Fruit fly (Drosophila melanogaster) whole organism, embryonic: ENCODE data around the gene Nepl18.
A peak's percentile ranks its signal among the peaks of the same experiment; 100 is the strongest.

Experiments used
- Blimp-1 ChIP-seq: fragments of 200-800 bp; sonication (Bioruptor generic); optimal IDR thresholded peaks from 3 replicates; lab custom pipeline; 2018; ENCODE audit warnings: missing biosample characterization, missing genetic modification characterization, mild to moderate bottlenecking, moderate library complexity, missing genetic modification reagents
- CG12299 ChIP-seq: fragments of 200-800 bp; sonication (Bioruptor generic); optimal IDR thresholded peaks from 2 replicates; lab custom pipeline; 2018; ENCODE audit warnings: missing biosample characterization, mild to moderate bottlenecking, missing genetic modification characterization
- CG13287 ChIP-seq: fragments of 200-800 bp; sonication (Bioruptor generic); IDR thresholded peaks from 2 replicates; pipeline ENCODE4 v1.3.6; 2022; ENCODE audit warnings: missing biosample characterization, missing genetic modification characterization; ENCODE audit not compliant: partially characterized antibody
- CG14710 ChIP-seq: fragments of 200-800 bp; sonication (Bioruptor generic); optimal IDR thresholded peaks from 3 replicates; lab custom pipeline; 2019; ENCODE audit warnings: missing biosample characterization, mild to moderate bottlenecking, missing genetic modification characterization, moderate library complexity
- CG15601 ChIP-seq: fragments of 200-800 bp; sonication (Bioruptor generic); optimal IDR thresholded peaks from 3 replicates; lab custom pipeline; 2019; ENCODE audit warnings: missing biosample characterization, mild to moderate bottlenecking, missing genetic modification characterization, moderate library complexity
- CG15696 ChIP-seq: fragments of 200-800 bp; sonication (Bioruptor generic); optimal IDR thresholded peaks from 2 replicates; lab custom pipeline; 2019; ENCODE audit warnings: missing biosample characterization, mild to moderate bottlenecking, missing genetic modification characterization, moderate library complexity
- CG17568 ChIP-seq: fragments of 200-800 bp; sonication (Bioruptor generic); optimal IDR thresholded peaks from 2 replicates; lab custom pipeline; 2018; ENCODE audit warnings: missing biosample characterization, mild to moderate bottlenecking, missing genetic modification characterization, moderate library complexity
- CG2120 ChIP-seq: fragments of 200-800 bp; sonication (Bioruptor generic); optimal IDR thresholded peaks from 3 replicates; lab custom pipeline; 2016; ENCODE audit warnings: missing biosample characterization, missing genetic modification characterization
- CG31224 ChIP-seq: fragments of 200-800 bp; sonication (Bioruptor generic); IDR thresholded peaks from 2 replicates; pipeline ENCODE4 v1.3.6; 2022; ENCODE audit warnings: missing biosample characterization, missing genetic modification characterization
- CG31388 ChIP-seq: fragments of 200-800 bp; sonication (Bioruptor generic); optimal IDR thresholded peaks from 2 replicates; lab custom pipeline; 2016; ENCODE audit warnings: missing biosample characterization, missing genetic modification characterization
- CG4730 ChIP-seq: fragments of 200-800 bp; sonication (Bioruptor generic); IDR thresholded peaks from 2 replicates; pipeline ENCODE4 v1.3.6; 2022; ENCODE audit warnings: missing biosample characterization, missing genetic modification characterization
- CG6175 ChIP-seq: fragments of 200-800 bp; sonication (Bioruptor generic); IDR thresholded peaks from 3 replicates; pipeline ENCODE4 v1.3.6; 2022; ENCODE audit warnings: missing biosample characterization, missing genetic modification characterization
- CG7271 ChIP-seq: fragments of 200-800 bp; sonication (Bioruptor generic); optimal IDR thresholded peaks from 2 replicates; lab custom pipeline; 2018; ENCODE audit warnings: missing biosample characterization, mild to moderate bottlenecking, missing genetic modification characterization, moderate library complexity
- CG9817 ChIP-seq: fragments of 200-800 bp; sonication (Bioruptor generic); optimal IDR thresholded peaks from 2 replicates; lab custom pipeline; 2018; ENCODE audit warnings: missing biosample characterization, mild to moderate bottlenecking, missing genetic modification characterization, moderate library complexity
- CkIIα-i1 ChIP-seq: fragments of 200-800 bp; sonication (Bioruptor generic); IDR thresholded peaks from 2 replicates; pipeline ENCODE4 v1.3.6; 2022; ENCODE audit warnings: missing biosample characterization, missing genetic modification characterization
- D19A ChIP-seq: fragments of 200-800 bp; optimal IDR thresholded peaks from 3 replicates; lab custom pipeline; 2019; ENCODE audit warnings: missing biosample characterization, mild to moderate bottlenecking, missing genetic modification characterization, moderate library complexity
- Dip3 ChIP-seq: fragments of 200-800 bp; sonication (Bioruptor generic); optimal IDR thresholded peaks from 3 replicates; lab custom pipeline; 2016; ENCODE audit warnings: missing biosample characterization, missing genetic modification characterization
- Dp ChIP-seq: fragments of 200-800 bp; sonication (Bioruptor generic); optimal IDR thresholded peaks from 2 replicates; lab custom pipeline; 2018; ENCODE audit warnings: missing biosample characterization, mild to moderate bottlenecking, missing genetic modification characterization, moderate library complexity
- Elba2 ChIP-seq: fragments of 200-800 bp; sonication (Bioruptor generic); optimal IDR thresholded peaks from 3 replicates; lab custom pipeline; 2016; ENCODE audit warnings: missing biosample characterization, missing genetic modification characterization
- HLH54F ChIP-seq: fragments of 200-800 bp; sonication (Bioruptor generic); optimal IDR thresholded peaks from 3 replicates; lab custom pipeline; 2016; ENCODE audit warnings: missing biosample characterization, missing genetic modification characterization
- Hr3 ChIP-seq: fragments of 200-800 bp; sonication (Bioruptor generic); optimal IDR thresholded peaks from 3 replicates; lab custom pipeline; 2016; ENCODE audit warnings: missing biosample characterization, missing genetic modification characterization
- Opbp ChIP-seq: fragments of 200-800 bp; sonication (Bioruptor generic); IDR thresholded peaks from 3 replicates; pipeline ENCODE4 v1.3.6; 2022; ENCODE audit warnings: missing biosample characterization, missing genetic modification characterization; ENCODE audit not compliant: partially characterized antibody
- PHDP ChIP-seq: fragments of 200-800 bp; sonication (Bioruptor generic); optimal IDR thresholded peaks from 3 replicates; lab custom pipeline; 2018; ENCODE audit warnings: missing biosample characterization, mild to moderate bottlenecking, missing genetic modification characterization, moderate library complexity
- abd-A ChIP-seq: fragments of 200-800 bp; sonication (Bioruptor generic); optimal IDR thresholded peaks from 3 replicates; lab custom pipeline; 2019; ENCODE audit warnings: missing biosample characterization, mild to moderate bottlenecking, missing genetic modification characterization, moderate library complexity
- ara ChIP-seq: fragments of 200-800 bp; sonication (Bioruptor generic); IDR thresholded peaks from 2 replicates; pipeline ENCODE4 v1.3.6; 2022; ENCODE audit warnings: missing biosample characterization, missing genetic modification characterization
- az2 ChIP-seq: fragments of 200-800 bp; sonication (Bioruptor generic); optimal IDR thresholded peaks from 3 replicates; lab custom pipeline; 2016; ENCODE audit warnings: missing biosample characterization, missing genetic modification characterization
- cg ChIP-seq: fragments of 200-800 bp; sonication (Bioruptor generic); optimal IDR thresholded peaks from 3 replicates; lab custom pipeline; 2019; ENCODE audit warnings: missing biosample characterization, mild to moderate bottlenecking, missing genetic modification characterization, moderate library complexity
- dysf ChIP-seq: fragments of 200-800 bp; sonication (Bioruptor generic); IDR thresholded peaks from 3 replicates; pipeline ENCODE4 v1.3.6; 2022; ENCODE audit warnings: missing biosample characterization, missing genetic modification characterization
- gce ChIP-seq: fragments of 200-800 bp; sonication (Bioruptor generic); IDR thresholded peaks from 3 replicates; pipeline ENCODE4 v1.3.6; 2022; ENCODE audit warnings: missing biosample characterization, missing genetic modification characterization
- gt ChIP-seq: fragments of 200-800 bp; sonication (Bioruptor generic); IDR thresholded peaks from 2 replicates; pipeline ENCODE4 v1.3.6; 2022; ENCODE audit warnings: missing biosample characterization, missing genetic modification characterization
- jumu ChIP-seq: fragments of 200-800 bp; sonication (Bioruptor generic); optimal IDR thresholded peaks from 3 replicates; lab custom pipeline; 2016; ENCODE audit warnings: missing biosample characterization, missing genetic modification characterization
- klu ChIP-seq: fragments of 200-800 bp; sonication (Bioruptor generic); IDR thresholded peaks from 2 replicates; pipeline ENCODE4 v1.3.6; 2022; ENCODE audit warnings: missing biosample characterization, missing genetic modification characterization
- knrl ChIP-seq: fragments of 200-800 bp; sonication (Bioruptor generic); IDR thresholded peaks from 3 replicates; pipeline ENCODE4 v1.3.6; 2022; ENCODE audit warnings: missing biosample characterization, missing genetic modification characterization; ENCODE audit not compliant: partially characterized antibody
- lab ChIP-seq: fragments of 200-800 bp; sonication (Bioruptor generic); optimal IDR thresholded peaks from 3 replicates; lab custom pipeline; 2017; ENCODE audit warnings: missing biosample characterization, missing genetic modification characterization, mild to moderate bottlenecking, moderate library complexity, missing genetic modification reagents
- nom ChIP-seq: fragments of 200-800 bp; sonication (Bioruptor generic); optimal IDR thresholded peaks from 2 replicates; lab custom pipeline; 2017; ENCODE audit warnings: missing biosample characterization, missing genetic modification characterization, mild to moderate bottlenecking, moderate library complexity, missing genetic modification reagents
- onecut ChIP-seq: fragments of 200-800 bp; sonication (Bioruptor generic); IDR thresholded peaks from 2 replicates; pipeline ENCODE4 v1.3.6; 2022; ENCODE audit warnings: missing biosample characterization, missing genetic modification characterization
- psq ChIP-seq: fragments of 200-800 bp; sonication (Bioruptor generic); optimal IDR thresholded peaks from 2 replicates; lab custom pipeline; 2017; ENCODE audit warnings: missing biosample characterization, missing genetic modification characterization
- ranshi ChIP-seq: fragments of 200-800 bp; sonication (Bioruptor generic); IDR thresholded peaks from 2 replicates; pipeline ENCODE4 v1.3.6; 2022; ENCODE audit warnings: missing biosample characterization, missing genetic modification characterization
- scrt ChIP-seq: fragments of 200-800 bp; sonication (Bioruptor generic); optimal IDR thresholded peaks from 2 replicates; lab custom pipeline; 2018; ENCODE audit warnings: missing biosample characterization, mild to moderate bottlenecking, missing genetic modification characterization, moderate library complexity
- sima ChIP-seq: fragments of 200-800 bp; sonication (Bioruptor generic); optimal IDR thresholded peaks from 2 replicates; lab custom pipeline; 2016; ENCODE audit warnings: missing biosample characterization, missing genetic modification characterization
- slbo ChIP-seq: fragments of 200-800 bp; sonication (Bioruptor generic); IDR thresholded peaks from 2 replicates; pipeline ENCODE4 v1.3.6; 2022; ENCODE audit warnings: missing biosample characterization, missing genetic modification characterization
- sr ChIP-seq: fragments of 200-800 bp; sonication (Bioruptor generic); IDR thresholded peaks from 3 replicates; pipeline ENCODE4 v1.3.6; 2022; ENCODE audit warnings: missing biosample characterization, missing genetic modification characterization
- trh ChIP-seq: fragments of 200-800 bp; sonication (Bioruptor generic); optimal IDR thresholded peaks from 2 replicates; lab custom pipeline; 2016; ENCODE audit warnings: missing biosample characterization, missing genetic modification characterization

Gene Nepl18

DNA sequence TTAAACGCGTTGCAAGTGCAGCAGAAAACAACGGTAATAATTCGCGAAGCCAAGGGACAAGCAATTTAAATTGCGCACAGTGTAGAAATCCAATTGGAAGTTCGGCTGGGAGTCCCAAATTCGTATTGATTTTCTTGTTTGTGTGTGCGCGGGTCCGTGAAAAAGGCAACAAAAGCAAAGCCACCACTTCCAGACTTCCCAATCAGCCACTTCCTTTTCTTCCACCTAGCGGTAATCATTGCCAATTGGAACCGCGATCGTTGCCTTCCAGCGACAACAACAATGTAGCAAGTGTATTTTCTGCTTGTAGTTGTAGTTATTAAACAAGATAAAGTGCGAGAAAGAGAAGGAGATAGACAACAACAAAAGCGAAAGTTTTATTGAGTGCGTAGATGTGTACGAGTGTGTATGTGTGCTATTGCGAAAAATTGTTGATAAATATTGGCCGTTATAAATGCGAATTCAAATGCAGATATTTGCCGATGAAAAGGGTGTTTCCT, 30.0 kb upstream of the Nepl18 start (continued):
- no peak for TF ChIP-seq gt (GFP tag; lab: Robert Waterston, UW)
- no peak for TF ChIP-seq jumu (GFP tag; lab: Kevin White, UChicago)
- TF ChIP-seq Elba2 (GFP tag; lab: Kevin White, UChicago), result peak; percentile 99
- no peak for TF ChIP-seq ranshi
- no peak for TF ChIP-seq slbo (GFP tag; lab: Robert Waterston, UW)
- no peak; the same call in 2 of the 3 replicates for TF ChIP-seq gce (GFP tag; lab: Robert Waterston, UW)
- TF ChIP-seq abd-A (tag; lab: Kevin White, UChicago), result no peak
- peak; percentile 40 for TF ChIP-seq CG17568 (GFP tag; lab: Kevin White, UChicago)
- no peak for TF ChIP-seq CG31388 (GFP tag; lab: Kevin White, UChicago)
- no peak for TF ChIP-seq HLH54F (GFP tag; lab: Kevin White, UChicago)
- peak; percentile 94 for TF ChIP-seq onecut (GFP tag; lab: Robert Waterston, UW)
- no peak for TF ChIP-seq psq (GFP tag; lab: Kevin White, UChicago)
- TF ChIP-seq lab (GFP tag; lab: Kevin White, UChicago), result no peak
- no peak for TF ChIP-seq CG7271 (tag; lab: Kevin White, UChicago)
- TF ChIP-seq ara, result 0 out of 2 replicates have a peak, but pooled peaks have one; percentile 36
- TF ChIP-seq Dp (GFP tag; lab: Kevin White, UChicago), result no peak
- TF ChIP-seq CkIIα-i1 (GFP tag; lab: Robert Waterston, UW), result no peak
- no peak for TF ChIP-seq CG12299 (tag; lab: Kevin White, UChicago)
- TF ChIP-seq CG9817 (tag; lab: Kevin White, UChicago), result no peak
- TF ChIP-seq az2, result no peak
- TF ChIP-seq PHDP, result no peak
- TF ChIP-seq dysf, result no peak
- no peak for TF ChIP-seq CG15696 (tag; lab: Kevin White, UChicago)
- TF ChIP-seq D19A, result no peak
- TF ChIP-seq CG14710 (tag; lab: Kevin White, UChicago), result no peak
- no peak for TF ChIP-seq trh (GFP tag; lab: Kevin White, UChicago)
- no peak for TF ChIP-seq sima (GFP tag; lab: Kevin White, UChicago)
- no peak for TF ChIP-seq CG2120 (GFP tag; lab: Kevin White, UChicago)
- no peak for TF ChIP-seq nom (GFP tag; lab: Kevin White, UChicago)
- no peak for TF ChIP-seq scrt (GFP tag; lab: Kevin White, UChicago)
- no peak for TF ChIP-seq sr (GFP tag; lab: Robert Waterston, UW)
- peak; percentile 75 for TF ChIP-seq Blimp-1 (GFP tag; lab: Kevin White, UChicago)
- TF ChIP-seq CG13287 (GFP tag; lab: Robert Waterston, UW), result no peak
- no peak for TF ChIP-seq knrl (GFP tag; lab: Robert Waterston, UW)
- no peak for TF ChIP-seq CG6175 (GFP tag; lab: Robert Waterston, UW)
- TF ChIP-seq cg (GFP tag; lab: Kevin White, UChicago), result peak; percentile 48
- no peak for TF ChIP-seq Hr3 (GFP tag; lab: Kevin White, UChicago)
- TF ChIP-seq CG15601 (tag; lab: Kevin White, UChicago), result no peak
- no peak for TF ChIP-seq Opbp (GFP tag; lab: Robert Waterston, UW)
- TF ChIP-seq klu (GFP tag; lab: Robert Waterston, UW), result no peak
- no peak for TF ChIP-seq Dip3 (GFP tag; lab: Kevin White, UChicago)
- TF ChIP-seq CG4730, result no peak
- no peak for TF ChIP-seq CG31224
